Worm (Caenorhabditis elegans) whole organism, L1 larva: ENCODE measurements around the gene R11H6.2.

Source experiments
- Y116A8C.19 ChIP-seq: sonication (generic microtip); optimal IDR thresholded peaks from 2 replicates; lab custom pipeline; 2016; ENCODE audit warnings: missing compliant biosample characterization, missing genetic modification characterization, borderline replicate concordance
- ama-1 ChIP-seq: fragments of 150-350 bp; optimal IDR thresholded peaks from 2 replicates; lab custom pipeline; 2014
- ceh-82 ChIP-seq, 3 experiments: fragments of 150-350 bp in 1 of 3; sonication (generic microtip) in 2 of 3; optimal IDR thresholded peaks; 2 replicates each; lab custom pipeline; 2014 to 2017; ENCODE audit warnings: missing biosample characterization in 3 of 3, missing genetic modification characterization in 3 of 3
- ceh-88 ChIP-seq: fragments of 200-800 bp; sonication (Bioruptor generic); IDR thresholded peaks from 2 replicates; pipeline ENCODE4 v1.3.6; 2022; ENCODE audit warnings: missing genetic modification characterization, missing compliant biosample characterization
- egl-13 ChIP-seq: sonication (generic microtip); optimal IDR thresholded peaks from 2 replicates; lab custom pipeline; 2016; ENCODE audit warnings: missing genotype, missing genetic modification reagents, missing genetic modification characterization, missing compliant biosample characterization
- egl-27 ChIP-seq, 2 experiments: fragments of 150-350 bp in 1 of 2; sonication (generic microtip); optimal IDR thresholded peaks; 3 replicates each; lab custom pipeline; 2017 to 2018; ENCODE audit warnings: missing biosample characterization in 2 of 2, missing genetic modification characterization in 2 of 2, missing genetic modification reagents in 2 of 2
- lin-13 ChIP-seq: fragments of 150-350 bp; optimal IDR thresholded peaks from 2 replicates; lab custom pipeline; 2014; ENCODE audit warnings: missing biosample characterization, missing genetic modification reagents, missing genetic modification characterization
- mep-1 ChIP-seq: fragments of 150-350 bp; optimal IDR thresholded peaks from 2 replicates; lab custom pipeline; 2014; ENCODE audit warnings: missing biosample characterization, missing genetic modification characterization
- rnt-1 ChIP-seq: sonication (generic microtip); optimal IDR thresholded peaks from 2 replicates; lab custom pipeline; 2016; ENCODE audit warnings: mild to moderate bottlenecking, missing genetic modification characterization, moderate library complexity, missing compliant biosample characterization
- unc-130 ChIP-seq: fragments of 150-350 bp; optimal IDR thresholded peaks from 2 replicates; lab custom pipeline; 2017; ENCODE audit warnings: missing biosample characterization, missing genetic modification characterization, inconsistent platforms

DNA sequence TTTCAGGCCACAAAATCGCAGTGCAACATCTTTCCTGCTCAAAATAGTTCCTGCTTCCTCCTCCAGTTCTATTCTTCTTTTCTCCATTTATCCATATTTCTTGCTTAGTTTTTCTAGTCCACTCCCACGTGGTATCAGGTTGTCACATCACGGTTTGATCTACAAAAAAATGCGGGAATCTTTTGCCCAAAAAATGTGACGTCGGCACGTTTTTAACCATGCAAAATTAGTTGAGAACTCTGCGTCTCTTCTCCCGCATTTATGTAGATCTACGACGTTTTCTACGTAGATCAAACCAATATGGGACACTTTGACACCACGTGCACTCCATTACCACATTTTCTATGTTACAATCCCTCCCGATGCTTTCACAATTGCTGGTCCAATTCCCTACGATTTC lies 44.2 kb downstream of the R11H6.2 start:
- TF ChIP-seq ama-1: no peak
- no peak for TF ChIP-seq mep-1
- TF ChIP-seq unc-130 (tag; lab: Kevin White, UChicago): no peak
- TF ChIP-seq egl-13 (tag; lab: Kevin White, UChicago): no peak
- TF ChIP-seq rnt-1 (tag; lab: Kevin White, UChicago): no peak
- no peak for TF ChIP-seq egl-27 (tag; optimal IDR thresholded peaks at IDR 0.05; lab: Kevin White, UChicago)
- TF ChIP-seq ceh-82 (tag; optimal IDR thresholded peaks at IDR 0.05; lab: Kevin White, UChicago): no peak
- no peak for TF ChIP-seq Y116A8C.19 (tag; lab: Kevin White, UChicago)
- no peak for TF ChIP-seq ceh-88 (GFP tag; lab: Robert Waterston, UW)
- TF ChIP-seq lin-13: no peak
